Worm (Caenorhabditis elegans): ENCODE data around the gene Y46D2A.1.

The Y46D2A.1 gene

ce11 chrII:3341989-3342388, 19.6 kb downstream of the Y46D2A.1 start, which contains the start of gene F14D2.11:
TSS of gene F14D2.11 (minus strand) at chrII:3342089.
- TF ChIP-seq hmg-4 (GFP tag; optimal IDR thresholded peaks at IDR 0.05) = no peak
- no peak for TF ChIP-seq F13C5.2 (tag; optimal IDR thresholded peaks at IDR 0.05)
- TF ChIP-seq scrt-1 (GFP tag; IDR thresholded peaks at IDR 0.05) = no peak
- no peak for TF ChIP-seq ama-1 (optimal IDR thresholded peaks at IDR 0.05)
- no peak for TF ChIP-seq pes-1 (GFP tag; IDR thresholded peaks at IDR 0.05)
- no peak for TF ChIP-seq ceh-36 (tag; optimal IDR thresholded peaks at IDR 0.05)
- no peak for TF ChIP-seq tra-4 (tag; optimal IDR thresholded peaks at IDR 0.05)

- no peak for TF ChIP-seq tbx-37 (GFP tag; conservative IDR thresholded peaks at IDR 0.05)
- no peak for TF ChIP-seq pes-1 (GFP tag; IDR thresholded peaks at IDR 0.05)
- no peak for TF ChIP-seq hmg-4 (GFP tag; optimal IDR thresholded peaks at IDR 0.05)
- no peak for TF ChIP-seq tra-4 (tag; optimal IDR thresholded peaks at IDR 0.05)
- no peak for TF ChIP-seq ceh-36 (tag; optimal IDR thresholded peaks at IDR 0.05)
- no peak for TF ChIP-seq tbx-11 (GFP tag; IDR thresholded peaks at IDR 0.05)
- no peak for TF ChIP-seq F13C5.2 (tag; optimal IDR thresholded peaks at IDR 0.05)
- no peak for TF ChIP-seq B0310.2 (tag; optimal IDR thresholded peaks at IDR 0.05)
- TF ChIP-seq scrt-1 (GFP tag; IDR thresholded peaks at IDR 0.05) = no peak
- no peak for TF ChIP-seq sea-1 (GFP tag; conservative IDR thresholded peaks at IDR 0.05)
- TF ChIP-seq flt-1 (GFP tag; IDR thresholded peaks at IDR 0.05) = no peak
- no peak for TF ChIP-seq ceh-13 (GFP tag; optimal IDR thresholded peaks at IDR 0.05)
- TF ChIP-seq ama-1 (optimal IDR thresholded peaks at IDR 0.05) = no peak
- no peak for TF ChIP-seq hmbx-1 (tag; optimal IDR thresholded peaks at IDR 0.05)
- TF ChIP-seq aly-1 (tag; optimal IDR thresholded peaks at IDR 0.05) = no peak
- TF ChIP-seq ets-7 (tag; optimal IDR thresholded peaks at IDR 0.05) = no peak
Measured at ce11 chrII:3343714-3344113, 21.4 kb downstream of the Y46D2A.1 start, which contains the start of gene F14D2.15. TSS of gene F14D2.15 (minus strand) at chrII:3343814.

ce11 chrII:3344917-3345316, 22.6 kb downstream of the Y46D2A.1 start, which contains the start of gene bath-28:
TSS of gene bath-28 (minus strand) at chrII:3344967.
- TF ChIP-seq F13C5.2 (tag; optimal IDR thresholded peaks at IDR 0.05) (no peak), hnd-1 (tag; optimal IDR thresholded peaks at IDR 0.05) (no peak), ceh-36 (tag; optimal IDR thresholded peaks at IDR 0.05) (no peak), ama-1 (optimal IDR thresholded peaks at IDR 0.05) (no peak), tbx-11 (GFP tag; IDR thresholded peaks at IDR 0.05) (no peak), B0310.2 (tag; optimal IDR thresholded peaks at IDR 0.05) (no peak), tbx-37 (GFP tag; conservative IDR thresholded peaks at IDR 0.05) (no peak), aly-1 (tag; optimal IDR thresholded peaks at IDR 0.05) (no peak), hmg-4 (GFP tag; optimal IDR thresholded peaks at IDR 0.05) (no peak), tra-4 (tag; optimal IDR thresholded peaks at IDR 0.05) (no peak), ceh-13 (GFP tag; optimal IDR thresholded peaks at IDR 0.05) (no peak), pes-1 (GFP tag; IDR thresholded peaks at IDR 0.05) (no peak), scrt-1 (GFP tag; IDR thresholded peaks at IDR 0.05) (no peak), hmbx-1 (tag; optimal IDR thresholded peaks at IDR 0.05) (no peak), ets-7 (tag; optimal IDR thresholded peaks at IDR 0.05) (no peak), sea-1 (GFP tag; conservative IDR thresholded peaks at IDR 0.05) (no peak), flt-1 (GFP tag; IDR thresholded peaks at IDR 0.05) (no peak)

- TF ChIP-seq aly-1 (tag; optimal IDR thresholded peaks at IDR 0.05) (no peak), F13C5.2 (tag; optimal IDR thresholded peaks at IDR 0.05) (no peak), ama-1 (optimal IDR thresholded peaks at IDR 0.05) (no peak), hmg-4 (GFP tag; optimal IDR thresholded peaks at IDR 0.05) (no peak), ceh-36 (tag; optimal IDR thresholded peaks at IDR 0.05) (no peak), pes-1 (GFP tag; IDR thresholded peaks at IDR 0.05) (no peak), ets-7 (tag; optimal IDR thresholded peaks at IDR 0.05) (no peak), flt-1 (GFP tag; IDR thresholded peaks at IDR 0.05) (no peak), tbx-37 (GFP tag; conservative IDR thresholded peaks at IDR 0.05) (no peak), tra-4 (tag; optimal IDR thresholded peaks at IDR 0.05) (no peak), ceh-13 (GFP tag; optimal IDR thresholded peaks at IDR 0.05) (no peak), sea-1 (GFP tag; conservative IDR thresholded peaks at IDR 0.05) (no peak)
Measured at ce11 chrII:3346328-3346780, 24.0 kb downstream of the Y46D2A.1 start, which contains the start of gene bath-30. TSS of gene bath-30 (minus strand) at chrII:3346378.

ce11 chrII:3347940-3348610, 25.7 kb downstream of the Y46D2A.1 start, which contains the start of the genes F14D2.14 and bath-29:
TSS of gene F14D2.14 (minus strand) at chrII:3347990.
TSS of gene bath-29 (plus strand) at chrII:3348560.
- no peak for TF ChIP-seq tbx-37 (GFP tag; conservative IDR thresholded peaks at IDR 0.05)
- TF ChIP-seq B0310.2 (tag; optimal IDR thresholded peaks at IDR 0.05) = no peak
- TF ChIP-seq sea-1 (GFP tag; conservative IDR thresholded peaks at IDR 0.05) = no peak
- no peak for TF ChIP-seq F13C5.2 (tag; optimal IDR thresholded peaks at IDR 0.05)
- TF ChIP-seq scrt-1 (GFP tag; IDR thresholded peaks at IDR 0.05) = no peak
- no peak for TF ChIP-seq ama-1 (optimal IDR thresholded peaks at IDR 0.05)
- no peak for TF ChIP-seq ceh-13 (GFP tag; optimal IDR thresholded peaks at IDR 0.05)
- TF ChIP-seq aly-1 (tag; optimal IDR thresholded peaks at IDR 0.05) = no peak
- TF ChIP-seq tbx-11 (GFP tag; IDR thresholded peaks at IDR 0.05) = no peak
- no peak for TF ChIP-seq hnd-1 (tag; optimal IDR thresholded peaks at IDR 0.05)
- TF ChIP-seq hmg-4 (GFP tag; optimal IDR thresholded peaks at IDR 0.05) = no peak
- TF ChIP-seq tra-4 (tag; optimal IDR thresholded peaks at IDR 0.05) = no peak
- TF ChIP-seq flt-1 (GFP tag; IDR thresholded peaks at IDR 0.05) = no peak
- TF ChIP-seq hmbx-1 (tag; optimal IDR thresholded peaks at IDR 0.05) = no peak

ce11 chrII:3349820-3350291, 27.5 kb downstream of the Y46D2A.1 start, which contains the start of gene F14D2.8:
TSS of gene F14D2.8 (minus strand) at chrII:3349870.
- TF ChIP-seq hmg-4 (GFP tag; optimal IDR thresholded peaks at IDR 0.05) (no peak), ama-1 (optimal IDR thresholded peaks at IDR 0.05) (no peak), tbx-11 (GFP tag; IDR thresholded peaks at IDR 0.05) (no peak), hmbx-1 (tag; optimal IDR thresholded peaks at IDR 0.05) (no peak), B0310.2 (tag; optimal IDR thresholded peaks at IDR 0.05) (no peak), ceh-36 (tag; optimal IDR thresholded peaks at IDR 0.05) (no peak), ceh-13 (GFP tag; optimal IDR thresholded peaks at IDR 0.05) (no peak), tra-4 (tag; optimal IDR thresholded peaks at IDR 0.05) (no peak), F13C5.2 (tag; optimal IDR thresholded peaks at IDR 0.05) (no peak), aly-1 (tag; optimal IDR thresholded peaks at IDR 0.05) (no peak), flt-1 (GFP tag; IDR thresholded peaks at IDR 0.05) (no peak), hnd-1 (tag; optimal IDR thresholded peaks at IDR 0.05) (no peak), scrt-1 (GFP tag; IDR thresholded peaks at IDR 0.05) (no peak), sea-1 (GFP tag; conservative IDR thresholded peaks at IDR 0.05) (no peak), tbx-37 (GFP tag; conservative IDR thresholded peaks at IDR 0.05) (no peak), pes-1 (GFP tag; IDR thresholded peaks at IDR 0.05) (no peak), ets-7 (tag; optimal IDR thresholded peaks at IDR 0.05) (no peak)

All from whole organism, early embryonic.